Fruit fly (Drosophila melanogaster) Kc167 (cell line): Measurements from ENCODE around the gene Clp.

Source experiments
- Myc ChIP-seq: fragments of >200 bp; optimal IDR thresholded peaks from 2 replicates; lab custom pipeline; 2017; ENCODE audit warnings: missing external identifiers
- Sin3A ChIP-seq: fragments of >200 bp; optimal IDR thresholded peaks from 2 replicates; lab custom pipeline; 2018; ENCODE audit warnings: missing external identifiers
- insv ChIP-seq: fragments of >200 bp; optimal IDR thresholded peaks from 3 replicates; lab custom pipeline; 2018; ENCODE audit warnings: missing external identifiers
- psq ChIP-seq: fragments of >200 bp; optimal IDR thresholded peaks from 2 replicates; lab custom pipeline; 2017; ENCODE audit warnings: missing external identifiers
- ttk ChIP-seq: sonication (Bioruptor generic); optimal IDR thresholded peaks from 2 replicates; lab custom pipeline; 2017; ENCODE audit warnings: missing external identifiers

DNA sequence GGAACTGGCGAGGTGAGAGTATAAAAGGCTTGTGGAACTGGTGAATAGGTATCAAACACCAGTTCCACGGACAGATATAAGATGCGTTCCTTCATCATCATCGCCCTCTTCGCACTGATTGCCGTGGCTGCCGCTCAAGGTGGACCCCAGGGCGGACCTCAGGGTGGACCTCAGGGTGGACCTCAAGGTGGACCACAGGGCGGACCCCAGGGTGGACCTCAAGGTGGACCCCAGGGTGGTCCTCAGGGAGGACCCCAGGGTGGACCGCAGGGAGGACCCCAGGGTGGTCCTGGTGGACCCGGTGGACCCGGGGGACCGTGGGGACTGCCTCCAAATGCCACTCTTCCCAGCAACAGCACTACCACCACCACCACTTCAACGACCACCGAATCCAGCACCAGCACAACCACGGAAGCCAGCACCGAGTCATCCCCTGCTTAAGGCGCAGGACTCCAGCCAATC lies 40.6 kb upstream of the Clp start, which contains the start of gene CG13947:
- TF ChIP-seq psq (lab: Kevin White, UChicago) (no peak), Sin3A (lab: Kevin White, UChicago) (no peak), Myc (lab: Kevin White, UChicago) (no peak), ttk (lab: Kevin White, UChicago) (no peak), insv (lab: Kevin White, UChicago) (no peak)
